Worm (Caenorhabditis elegans): ENCODE data around the gene srxa-9.

Gene srxa-9

ce11 chrX:15724994-15725393 is 21.8 kb upstream of the srxa-9 start:
- TF ChIP-seq nhr-77 (tag; optimal IDR thresholded peaks at IDR 0.05) (peak; percentile 6), aha-1 (tag; optimal IDR thresholded peaks at IDR 0.05) (no peak), irx-1 (tag; optimal IDR thresholded peaks at IDR 0.05) (peak; percentile 45), sup-37 (GFP tag; optimal IDR thresholded peaks at IDR 0.05) (no peak), unc-86 (tag; optimal IDR thresholded peaks at IDR 0.05) (peak; percentile 65), mep-1 (tag; optimal IDR thresholded peaks at IDR 0.05) (peak; percentile 89), hpl-2 (GFP tag; optimal IDR thresholded peaks at IDR 0.05) (no peak), mdl-1 (tag; optimal IDR thresholded peaks at IDR 0.05) (peak in 1 of 2 experiments; percentile 81), lin-39 (tag; optimal IDR thresholded peaks at IDR 0.05) (no peak), pag-3 (tag; optimal IDR thresholded peaks at IDR 0.05; ENCODE audit: borderline replicate concordance, insufficient read depth) (peak; percentile 93), rnt-1 (tag; optimal IDR thresholded peaks at IDR 0.05) (peak; percentile 80), elt-3 (tag; optimal IDR thresholded peaks at IDR 0.05) (peak in 1 of 6 experiments; percentile 50), sox-4 (tag; optimal IDR thresholded peaks at IDR 0.05) (no peak), nhr-71 (tag; optimal IDR thresholded peaks at IDR 0.05) (peak; percentile 78), snpc-4 (tag; optimal IDR thresholded peaks at IDR 0.05) (peak; percentile 62), egl-13 (tag; optimal IDR thresholded peaks at IDR 0.05) (no peak), efl-3 (GFP tag; optimal IDR thresholded peaks at IDR 0.05) (no peak), lin-15B (tag; optimal IDR thresholded peaks at IDR 0.05) (peak; percentile 93), aly-2 (tag; optimal IDR thresholded peaks at IDR 0.05) (no peak), C16A3.4 (tag; optimal IDR thresholded peaks at IDR 0.05) (peak; percentile 69), fkh-4 (tag; optimal IDR thresholded peaks at IDR 0.05; ENCODE audit: borderline replicate concordance) (no peak), ceh-90 (tag; optimal IDR thresholded peaks at IDR 0.05) (no peak), nhr-12 (tag; optimal IDR thresholded peaks at IDR 0.05) (no peak), nhr-19 (GFP tag; conservative IDR thresholded peaks at IDR 0.05) (peak; percentile 67), ets-5 (GFP tag; IDR thresholded peaks at IDR 0.05) (no peak), fkh-10 (GFP tag; optimal IDR thresholded peaks at IDR 0.05) (no peak), egl-27 (tag; optimal IDR thresholded peaks at IDR 0.05) (no peak), dsc-1 (tag; optimal IDR thresholded peaks at IDR 0.05) (peak; percentile 38), nhr-47 (tag; optimal IDR thresholded peaks at IDR 0.05) (peak; percentile 75), lsy-2 (tag; optimal IDR thresholded peaks at IDR 0.05) (peak; percentile 64 to 74), nhr-76 (tag; optimal IDR thresholded peaks at IDR 0.05) (no peak), ama-1 (optimal IDR thresholded peaks at IDR 0.05) (no peak), lir-3 (tag; optimal IDR thresholded peaks at IDR 0.05; ENCODE audit: poor library complexity) (no peak), zip-4 (GFP tag; optimal IDR thresholded peaks at IDR 0.05) (no peak), xbp-1 (tag; optimal IDR thresholded peaks at IDR 0.05) (peak; percentile 62), fos-1 (tag; optimal IDR thresholded peaks at IDR 0.05) (no peak), unc-130 (tag; optimal IDR thresholded peaks at IDR 0.05) (peak; percentile 75), vab-15 (tag; optimal IDR thresholded peaks at IDR 0.05) (no peak), nhr-28 (tag; optimal IDR thresholded peaks at IDR 0.05) (no peak), unc-30 (tag; optimal IDR thresholded peaks at IDR 0.05) (no peak), tbx-2 (tag; optimal IDR thresholded peaks at IDR 0.05) (peak; percentile 70), tlp-1 (tag; optimal IDR thresholded peaks at IDR 0.05) (no peak), F16B12.6 (tag; optimal IDR thresholded peaks at IDR 0.05) (peak; percentile 93), ceh-63 (GFP tag; optimal IDR thresholded peaks at IDR 0.05) (no peak), swsn-7 (tag; optimal IDR thresholded peaks at IDR 0.05) (peak; percentile 76), snu-23 (GFP tag; optimal IDR thresholded peaks at IDR 0.05) (peak; percentile 83), hlh-17 (GFP tag; optimal IDR thresholded peaks at IDR 0.05; ENCODE audit: borderline replicate concordance) (no peak), nhr-11 (tag; optimal IDR thresholded peaks at IDR 0.05) (no peak), blmp-1 (tag; optimal IDR thresholded peaks at IDR 0.05) (peak; percentile 97), nhr-20 (tag; optimal IDR thresholded peaks at IDR 0.05) (peak; percentile 74), ceh-8 (GFP tag; optimal IDR thresholded peaks at IDR 0.05) (no peak), lin-35 (GFP tag; optimal IDR thresholded peaks at IDR 0.05) (peak; percentile 56 to 86), C04F5.9 (tag; optimal IDR thresholded peaks at IDR 0.05) (no peak), isw-1 (GFP tag; IDR thresholded peaks at IDR 0.05) (peak; percentile 14; the same call in 1 of the 2 replicates)

Data from whole organism, L1 larva.